Worm (Caenorhabditis elegans) whole organism, L4 larva: ENCODE results near the gene clik-1.

Source experiments
- F26F4.8 ChIP-seq: fragments of 200-800 bp; sonication (Bioruptor generic); conservative IDR thresholded peaks from 2 replicates; pipeline ENCODE4 v1.3.6; 2022; ENCODE audit warnings: missing genetic modification characterization, missing compliant biosample characterization
- F49E8.2 ChIP-seq: sonication (generic microtip); optimal IDR thresholded peaks from 2 replicates; lab custom pipeline; 2016; ENCODE audit warnings: missing compliant biosample characterization, mild to moderate bottlenecking, missing genetic modification characterization, borderline replicate concordance
- ces-1 ChIP-seq: fragments of 150-350 bp; sonication (generic microtip); optimal IDR thresholded peaks from 4 replicates; lab custom pipeline; 2014; ENCODE audit warnings: missing biosample characterization, missing genetic modification reagents, missing genetic modification characterization
- lin-15B ChIP-seq: fragments of 150-350 bp; sonication (generic microtip); optimal IDR thresholded peaks from 3 replicates; lab custom pipeline; 2014; ENCODE audit warnings: missing biosample characterization, missing genetic modification characterization
- unc-39 ChIP-seq: sonication (generic microtip); optimal IDR thresholded peaks from 2 replicates; lab custom pipeline; 2017; ENCODE audit warnings: missing biosample characterization, missing genetic modification characterization
- zfp-2 ChIP-seq: sonication (generic microtip); optimal IDR thresholded peaks from 2 replicates; lab custom pipeline; 2016; ENCODE audit warnings: mild to moderate bottlenecking, missing genetic modification characterization, missing compliant biosample characterization
- ztf-11 ChIP-seq: fragments of 150-350 bp; optimal IDR thresholded peaks from 2 replicates; lab custom pipeline; 2014; ENCODE audit warnings: missing biosample characterization, missing genetic modification characterization

DNA sequence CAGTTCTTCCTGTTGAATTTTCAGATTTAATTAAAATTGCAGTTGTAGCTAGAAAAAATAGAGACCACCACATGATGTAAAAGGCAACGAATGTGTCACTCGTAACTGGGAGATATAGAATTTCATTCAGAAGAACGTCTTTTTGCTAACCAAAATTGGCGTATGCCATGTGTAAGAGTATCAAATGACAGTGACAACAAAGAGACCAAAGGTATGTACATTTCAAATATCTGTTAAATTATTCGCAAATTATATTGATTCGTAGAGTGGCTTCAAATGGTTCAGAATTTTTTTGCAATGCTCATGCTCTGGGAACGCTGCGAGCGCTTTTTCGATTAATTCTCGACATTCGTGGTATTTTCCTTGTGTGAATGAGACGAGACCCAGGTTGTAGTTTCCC, 6.2 kb downstream of the clik-1 start, which contains the start of gene T25F10.4:
- TF ChIP-seq unc-39 (tag; lab: Kevin White, UChicago) (no peak), zfp-2 (no peak), lin-15B (no peak), ces-1 (GFP tag; lab: Kevin White, UChicago) (no peak), F49E8.2 (tag; lab: Kevin White, UChicago) (no peak), ztf-11 (tag; lab: Kevin White, UChicago) (no peak), F26F4.8 (GFP tag; lab: Robert Waterston, UW) (no peak)
